Worm (Caenorhabditis elegans): ENCODE results near the gene Y66D12A.24.

The Y66D12A.24 gene

ce11 chrIII:11463726-11464125 is 32.9 kb upstream of the Y66D12A.24 start (continued):
- TF ChIP-seq spr-1 (tag; optimal IDR thresholded peaks at IDR 0.05) (peak; percentile 78), hlh-30 (tag; optimal IDR thresholded peaks at IDR 0.05; ENCODE audit: insufficient read depth) (peak; percentile 75), nhr-102 (tag; optimal IDR thresholded peaks at IDR 0.05) (peak; percentile 71), set-16 (GFP tag; IDR thresholded peaks at IDR 0.05) (peak; percentile 91), ztf-11 (tag; optimal IDR thresholded peaks at IDR 0.05) (no peak), snpc-4 (tag; optimal IDR thresholded peaks at IDR 0.05) (peak; percentile 88), nhr-11 (tag; optimal IDR thresholded peaks at IDR 0.05) (no peak), rbr-2 (tag; optimal IDR thresholded peaks at IDR 0.05) (peak; percentile 20), mes-2 (tag; optimal IDR thresholded peaks at IDR 0.05; ENCODE audit: poor library complexity, severe bottlenecking) (peak; percentile 53), zag-1 (tag; optimal IDR thresholded peaks at IDR 0.05) (no peak), ceh-62 (tag; optimal IDR thresholded peaks at IDR 0.05) (no peak), egl-43 (GFP tag; IDR thresholded peaks at IDR 0.05) (peak; percentile 63; the same call in 1 of the 2 replicates), ceh-28 (tag; optimal IDR thresholded peaks at IDR 0.05) (no peak), spr-3 (GFP tag; optimal IDR thresholded peaks at IDR 0.05) (peak; percentile 31), nhr-6 (tag; optimal IDR thresholded peaks at IDR 0.05) (peak; percentile 50), Y48G9A.11 (GFP tag; IDR thresholded peaks at IDR 0.05) (no peak), ctbp-1 (GFP tag; IDR thresholded peaks at IDR 0.05) (no peak), Y75B8A.6 (GFP tag; IDR thresholded peaks at IDR 0.05) (0 out of 2 replicates have a peak, but pooled peaks have one; percentile 5), nhr-111 (GFP tag; optimal IDR thresholded peaks at IDR 0.05) (peak; percentile 11), nhr-48 (tag; optimal IDR thresholded peaks at IDR 0.05) (peak; percentile 38), dmd-6 (GFP tag; IDR thresholded peaks at IDR 0.05) (peak; percentile 77), mep-1 (tag; optimal IDR thresholded peaks at IDR 0.05) (peak; percentile 85), lir-3 (tag; optimal IDR thresholded peaks at IDR 0.05) (no peak), arid-1 (GFP tag; conservative IDR thresholded peaks at IDR 0.05) (peak; percentile 20; the same call in 1 of the 2 replicates), mdt-29 (GFP tag; IDR thresholded peaks at IDR 0.05) (peak; percentile 66; the same call in 1 of the 2 replicates), dve-1 (tag; optimal IDR thresholded peaks at IDR 0.05; ENCODE audit: insufficient read depth) (peak; percentile 85), lin-15B (tag; optimal IDR thresholded peaks at IDR 0.05) (peak; percentile 21), ama-1 (optimal IDR thresholded peaks at IDR 0.05) (peak; percentile 3), nhr-25 (tag; optimal IDR thresholded peaks at IDR 0.05; ENCODE audit: borderline replicate concordance, insufficient read depth) (peak; percentile 53), dmd-9 (GFP tag; IDR thresholded peaks at IDR 0.05) (no peak), ZK337.2 (GFP tag; IDR thresholded peaks at IDR 0.05) (0 out of 2 replicates have a peak, but pooled peaks have one; percentile 17), php-3 (GFP tag; IDR thresholded peaks at IDR 0.05) (peak; percentile 64), ztf-7 (tag; optimal IDR thresholded peaks at IDR 0.05) (no peak), mdl-1 (tag; optimal IDR thresholded peaks at IDR 0.05) (peak in 1 of 2 experiments; percentile 41), jun-1 (tag; optimal IDR thresholded peaks at IDR 0.05) (no peak), nhr-42 (GFP tag; IDR thresholded peaks at IDR 0.05) (peak; percentile 60; the same call in 1 of the 2 replicates), tra-1 (GFP tag; IDR thresholded peaks at IDR 0.05) (no peak), D1046.2 (GFP tag; IDR thresholded peaks at IDR 0.05) (0 out of 2 replicates have a peak, but pooled peaks have one; percentile 45), lsy-2 (tag; optimal IDR thresholded peaks at IDR 0.05) (peak; percentile 5 to 50), mxl-2 (GFP tag; conservative IDR thresholded peaks at IDR 0.05) (no peak), mxl-3 (GFP tag; optimal IDR thresholded peaks at IDR 0.05) (peak; percentile 73), pqm-1 (tag; optimal IDR thresholded peaks at IDR 0.05) (peak; percentile 32), lin-1 (GFP tag; IDR thresholded peaks at IDR 0.05) (peak; percentile 83), nhr-28 (tag; optimal IDR thresholded peaks at IDR 0.05) (peak; percentile 43)
